Fruit fly (Drosophila melanogaster): ENCODE data around the gene Pgant7.

dm6 chrX:18520360-18520759 lies 20.6 kb upstream of the Pgant7 start:
- TF ChIP-seq Jra (GFP tag; optimal IDR thresholded peaks at IDR 0.05), result no peak
- no peak for TF ChIP-seq fru (GFP tag; optimal IDR thresholded peaks at IDR 0.05)

All from whole organism, wandering third instar larva.